Worm (Caenorhabditis elegans) whole organism, L4/young adult: ENCODE measurements around the gene M106.3.

Source experiments
- dao-5 ChIP-seq: sonication (generic microtip); optimal IDR thresholded peaks from 2 replicates; lab custom pipeline; 2016; ENCODE audit warnings: missing genotype, missing genetic modification characterization, moderate library complexity, missing compliant biosample characterization
- him-1 ChIP-seq: sonication (generic microtip); optimal IDR thresholded peaks from 2 replicates; lab custom pipeline; 2016; ENCODE audit warnings: missing genotype, missing genetic modification reagents, missing genetic modification characterization, missing compliant biosample characterization

ce11 chrII:10887097-10887496 lies 26.4 kb upstream of the M106.3 start:
- no peak for TF ChIP-seq him-1 (tag; lab: Kevin White, UChicago)
- no peak for TF ChIP-seq dao-5 (tag; lab: Kevin White, UChicago)
